Worm (Caenorhabditis elegans): ENCODE measurements around the gene cogc-8.

DNA sequence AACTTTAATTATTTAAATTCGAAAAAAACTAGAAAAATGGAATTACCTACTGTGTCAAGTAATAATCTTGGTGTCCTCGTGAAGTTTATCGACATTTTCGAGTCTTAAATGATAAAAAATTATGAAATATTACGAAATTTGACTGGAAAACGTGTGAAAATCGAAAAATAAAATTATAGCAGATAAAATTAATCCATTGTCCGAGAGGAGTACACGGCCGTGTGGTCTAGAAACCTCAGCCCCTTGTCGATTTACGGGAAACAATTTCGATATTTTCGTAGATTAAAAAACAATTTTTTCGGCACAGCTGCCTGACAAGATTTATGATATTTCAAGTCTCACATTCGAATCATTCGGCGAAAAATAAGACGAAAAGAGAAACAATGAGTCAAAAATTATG is 16.8 kb downstream of the cogc-8 start, which contains the start of gene R02D3.8:
- no peak for TF ChIP-seq snpc-4 (tag; optimal IDR thresholded peaks at IDR 0.05)
- no peak for TF ChIP-seq aly-2 (tag; optimal IDR thresholded peaks at IDR 0.05)
